Worm (Caenorhabditis elegans) whole organism, L1 larva: ENCODE results near the gene C05D9.4.
A peak's percentile ranks its signal among the peaks of the same experiment; 100 is the strongest.

Source experiments
- dpl-1 ChIP-seq, 3 experiments: fragments of 150-350 bp in 2 of 3; sonication (generic microtip) in 1 of 3; optimal IDR thresholded peaks; 2 replicates each; lab custom pipeline; 2014 to 2017; ENCODE audit warnings: missing biosample characterization in 3 of 3, missing genetic modification characterization in 3 of 3, missing genetic modification reagents in 3 of 3
- efl-1 ChIP-seq, 4 experiments: fragments of 150-350 bp; optimal IDR thresholded peaks in 3 of 4; peaks in 1 of 4; 1 replicate in 1 of 4; 2 replicates in 3 of 4; lab custom pipeline; 2014; ENCODE audit warnings: missing biosample characterization in 2 of 4, missing genetic modification characterization in 2 of 4, missing genetic modification reagents in 2 of 4
- nhr-237 ChIP-seq: fragments of 150-350 bp; optimal IDR thresholded peaks from 2 replicates; lab custom pipeline; 2014; ENCODE audit warnings: missing biosample characterization, missing genetic modification characterization
- nhr-76 ChIP-seq: sonication (generic microtip); optimal IDR thresholded peaks from 2 replicates; lab custom pipeline; 2017; ENCODE audit warnings: missing biosample characterization, missing genetic modification characterization
- skn-1 ChIP-seq: fragments of 150-350 bp; optimal IDR thresholded peaks from 2 replicates; lab custom pipeline; 2014; ENCODE audit warnings: missing biosample characterization, missing genetic modification characterization
- ztf-11 ChIP-seq, 2 experiments: sonication (generic microtip); optimal IDR thresholded peaks; 2 replicates each; lab custom pipeline; 2016 to 2017; ENCODE audit warnings: missing genetic modification characterization in 2 of 2, missing biosample characterization in 1 of 2, missing compliant biosample characterization in 1 of 2

DNA sequence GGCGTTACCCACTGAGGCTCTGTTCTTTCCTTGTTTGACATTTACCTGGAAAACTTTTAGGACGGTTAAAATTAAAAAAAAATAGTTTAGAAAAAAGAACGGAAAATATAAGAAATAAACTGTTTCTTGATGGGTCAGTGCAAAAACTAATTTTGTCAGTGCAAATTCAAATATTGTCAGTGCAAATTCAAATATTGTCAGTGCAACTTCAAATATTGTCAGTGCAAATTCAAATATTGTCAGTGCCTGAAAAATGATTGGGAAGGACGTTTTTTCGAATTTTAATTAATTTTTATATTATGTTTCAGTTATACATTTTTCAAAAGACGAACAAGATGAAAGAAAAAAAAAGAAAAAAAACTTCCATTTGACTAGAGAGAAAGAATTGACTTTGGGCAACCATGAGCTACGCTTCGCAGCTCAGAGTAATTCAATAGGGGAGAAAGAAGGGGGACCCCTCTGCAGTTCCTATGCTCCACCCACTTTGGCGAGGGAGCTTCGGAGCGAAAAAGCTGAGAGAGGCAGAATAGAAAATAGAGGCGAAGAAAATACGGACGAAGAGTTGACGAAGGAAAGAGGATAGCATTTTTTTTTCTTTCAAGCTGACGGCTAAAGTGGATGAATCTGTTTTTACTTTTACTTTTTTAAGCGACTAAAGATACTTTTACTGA, 45.3 kb upstream of the C05D9.4 start, which contains the start of gene unc-1:
- TF ChIP-seq skn-1 = peak; percentile 17
- TF ChIP-seq nhr-237 = no peak
- no peak for TF ChIP-seq dpl-1 (GFP tag; optimal IDR thresholded peaks at IDR 0.05; lab: Kevin White, UChicago)
- TF ChIP-seq efl-1 (optimal IDR thresholded peaks at IDR 0.05; lab: Kevin White, UChicago) = no peak
- TF ChIP-seq efl-1 (GFP tag; optimal IDR thresholded peaks at IDR 0.05 in 1 of 2; lab: Kevin White, UChicago) = no peak
- no peak for TF ChIP-seq ztf-11 (tag; optimal IDR thresholded peaks at IDR 0.05; lab: Kevin White, UChicago)
- no peak for TF ChIP-seq nhr-76 (tag; lab: Kevin White, UChicago)
